Fruit fly (Drosophila melanogaster): Measurements from ENCODE around the gene CG9737.

CG9737 gene

DNA sequence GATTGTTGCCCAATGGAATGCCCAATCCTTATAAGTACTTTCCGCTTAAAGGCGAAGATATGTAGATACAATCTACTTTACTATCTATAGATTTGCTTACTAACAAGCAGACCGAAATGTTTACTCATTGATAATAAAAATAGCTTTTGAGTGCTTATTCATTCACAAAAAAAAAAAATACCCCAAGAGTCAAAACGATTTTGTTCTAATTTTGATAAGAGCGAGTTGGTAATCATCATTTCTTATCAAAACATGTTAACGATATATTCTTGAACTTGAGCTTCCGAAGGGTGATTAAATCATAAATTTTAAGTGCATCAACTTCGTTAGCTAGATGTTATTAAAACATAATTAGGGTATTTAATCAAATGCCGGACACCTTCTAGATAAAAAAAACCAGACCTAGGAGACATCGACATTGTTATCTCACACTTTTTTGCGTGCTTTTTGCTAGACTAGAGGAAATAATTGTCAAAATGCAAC, 7.4 kb upstream of the CG9737 start, which contains the start of gene CG9682:
Gene CG9682, plus strand, starts transcription at position 433 of the 483 bp plus-strand sequence.
- TF ChIP-seq fd85E (GFP tag; optimal IDR thresholded peaks at IDR 0.05) (no peak), Lpt (GFP tag; optimal IDR thresholded peaks at IDR 0.05) (no peak), Gug (GFP tag; IDR thresholded peaks at IDR 0.05) (no peak), OdsH (GFP tag; optimal IDR thresholded peaks at IDR 0.05) (no peak), spab (GFP tag; optimal IDR thresholded peaks at IDR 0.05) (no peak), CG15336 (GFP tag; IDR thresholded peaks at IDR 0.05) (no peak), Sox15 (GFP tag; optimal IDR thresholded peaks at IDR 0.05) (no peak), Eip78C (GFP tag) (no peak), CG4318 (GFP tag; optimal IDR thresholded peaks at IDR 0.05) (no peak), Ets21C (GFP tag; optimal IDR thresholded peaks at IDR 0.05) (no peak), CG10631 (GFP tag; optimal IDR thresholded peaks at IDR 0.05) (no peak), CG11762 (GFP tag; optimal IDR thresholded peaks at IDR 0.05; ENCODE audit: insufficient read depth) (no peak), ss (GFP tag; optimal IDR thresholded peaks at IDR 0.05) (no peak), salr (GFP tag; optimal IDR thresholded peaks at IDR 0.05) (no peak), CG6792 (GFP tag; optimal IDR thresholded peaks at IDR 0.05) (no peak), Hr4 (GFP tag; optimal IDR thresholded peaks at IDR 0.05) (no peak), Sox102F (GFP tag; optimal IDR thresholded peaks at IDR 0.05) (no peak), Hr38 (GFP tag; optimal IDR thresholded peaks at IDR 0.05) (no peak)

dm6 chr3R:30249283-30249682, 6.2 kb upstream of the CG9737 start, which contains the start of gene CG34299:
TSS of gene CG34299 (plus strand) at chr3R:30249583.
- no peak for TF ChIP-seq Eip78C (GFP tag)
- TF ChIP-seq Hr4 (GFP tag; optimal IDR thresholded peaks at IDR 0.05): no peak
- no peak for TF ChIP-seq Met (GFP tag; optimal IDR thresholded peaks at IDR 0.05)
- no peak for TF ChIP-seq Sox15 (GFP tag; optimal IDR thresholded peaks at IDR 0.05)
- no peak for TF ChIP-seq CG6854 (GFP tag; optimal IDR thresholded peaks at IDR 0.05)
- no peak for TF ChIP-seq Eip75B (GFP tag; optimal IDR thresholded peaks at IDR 0.05)

DNA sequence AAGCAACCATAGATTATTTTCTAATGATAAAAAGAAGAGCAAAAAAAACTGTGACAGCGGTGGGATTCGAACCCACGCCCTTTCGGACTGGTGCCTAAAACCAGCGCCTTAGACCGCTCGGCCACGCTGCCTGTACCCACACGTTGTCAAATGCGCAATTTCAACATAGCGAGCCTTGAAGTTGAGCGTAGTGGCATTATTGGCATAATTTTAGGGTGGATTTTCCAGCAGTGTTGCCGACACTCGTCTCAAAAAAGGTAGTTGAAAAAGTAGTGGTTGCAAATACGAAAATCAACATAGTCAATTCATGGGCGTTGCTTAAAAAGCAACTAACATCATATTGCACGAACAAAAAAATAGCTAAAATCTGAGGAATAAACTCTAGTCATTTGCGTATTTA, 5.5 kb upstream of the CG9737 start:
- TF ChIP-seq CG6276 (GFP tag; optimal IDR thresholded peaks at IDR 0.05) (no peak), CG9139 (GFP tag; optimal IDR thresholded peaks at IDR 0.05) (no peak), dsx (GFP tag; optimal IDR thresholded peaks at IDR 0.05; ENCODE audit: poor library complexity, severe bottlenecking) (no peak), Sox15 (GFP tag; optimal IDR thresholded peaks at IDR 0.05) (no peak), CG4318 (GFP tag; optimal IDR thresholded peaks at IDR 0.05) (no peak), CG6163 (GFP tag; IDR thresholded peaks at IDR 0.05) (no peak), CG11294 (GFP tag; IDR thresholded peaks at IDR 0.05) (no peak), eg (GFP tag; IDR thresholded peaks at IDR 0.05) (no peak), Eip78C (GFP tag) (peak; percentile 41)

dm6 chr3R:30247802-30248363, 4.8 kb upstream of the CG9737 start:
- TF ChIP-seq Hr38 (GFP tag; optimal IDR thresholded peaks at IDR 0.05) (no peak), CG7368 (GFP tag; optimal IDR thresholded peaks at IDR 0.05) (no peak), eg (GFP tag; IDR thresholded peaks at IDR 0.05) (0 out of 3 replicates have a peak, but pooled peaks have one; percentile 26), Eip93F (GFP tag; optimal IDR thresholded peaks at IDR 0.05) (no peak), Eip78C (GFP tag) (peak; percentile 41)

- TF ChIP-seq svp (GFP tag) (peak; percentile 28), CG8319 (GFP tag; optimal IDR thresholded peaks at IDR 0.05) (no peak)
These were observed 3.5 kb upstream of the CG9737 start, which contains the start of gene CG9733 for dm6 chr3R:30246603-30247002. TSS of gene CG9733 (minus strand) at chr3R:30246703.

Data from whole organism, prepupa.